Fruit fly (Drosophila melanogaster) whole organism, embryonic: ENCODE measurements around the gene Vps39.

Experiments used
- CG11247 ChIP-seq: fragments of 200-800 bp; sonication (Bioruptor generic); IDR thresholded peaks from 2 replicates; pipeline ENCODE4 v1.3.6; 2022; ENCODE audit warnings: missing biosample characterization, missing genetic modification characterization
- CG2202 ChIP-seq: fragments of 200-800 bp; sonication (Bioruptor generic); optimal IDR thresholded peaks from 2 replicates; lab custom pipeline; 2018; ENCODE audit warnings: missing biosample characterization, mild to moderate bottlenecking, missing genetic modification characterization
- CG4282 ChIP-seq: fragments of 200-800 bp; sonication (Bioruptor generic); optimal IDR thresholded peaks from 2 replicates; lab custom pipeline; 2016; ENCODE audit warnings: missing biosample characterization, missing genetic modification characterization
- CG43689 ChIP-seq: fragments of 200-800 bp; sonication (Bioruptor generic); IDR thresholded peaks from 2 replicates; pipeline ENCODE4 v1.3.6; 2022; ENCODE audit warnings: missing biosample characterization, missing genetic modification characterization
- CG6683 ChIP-seq: fragments of 200-800 bp; sonication (Bioruptor generic); optimal IDR thresholded peaks from 2 replicates; lab custom pipeline; 2017; ENCODE audit warnings: missing biosample characterization, mild to moderate bottlenecking, missing genetic modification characterization, missing genetic modification reagents
- CkIIα-i1 ChIP-seq: fragments of 200-800 bp; sonication (Bioruptor generic); IDR thresholded peaks from 2 replicates; pipeline ENCODE4 v1.3.6; 2022; ENCODE audit warnings: missing biosample characterization, missing genetic modification characterization
- Hand ChIP-seq: fragments of 200-800 bp; sonication (Bioruptor generic); optimal IDR thresholded peaks from 2 replicates; lab custom pipeline; 2017; ENCODE audit warnings: mild to moderate bottlenecking, missing biosample characterization, missing genetic modification reagents, missing genetic modification characterization
- ara ChIP-seq: fragments of 200-800 bp; sonication (Bioruptor generic); IDR thresholded peaks from 2 replicates; pipeline ENCODE4 v1.3.6; 2022; ENCODE audit warnings: missing biosample characterization, missing genetic modification characterization
- cg ChIP-seq: fragments of 200-800 bp; sonication (Bioruptor generic); optimal IDR thresholded peaks from 3 replicates; lab custom pipeline; 2019; ENCODE audit warnings: missing biosample characterization, mild to moderate bottlenecking, missing genetic modification characterization, moderate library complexity
- chif ChIP-seq, 2 experiments: fragments of 200-800 bp; sonication (Bioruptor generic); optimal IDR thresholded peaks; 3 replicates each; lab custom pipeline; 2016; ENCODE audit warnings: missing biosample characterization in 2 of 2, missing genetic modification characterization in 2 of 2
- h ChIP-seq: fragments of >200 bp; optimal IDR thresholded peaks from 2 replicates; lab custom pipeline; 2017
- z ChIP-seq: fragments of 200-800 bp; sonication (Bioruptor generic); IDR thresholded peaks from 3 replicates; pipeline ENCODE4 v1.3.6; 2022; ENCODE audit warnings: missing biosample characterization, missing genetic modification characterization

DNA sequence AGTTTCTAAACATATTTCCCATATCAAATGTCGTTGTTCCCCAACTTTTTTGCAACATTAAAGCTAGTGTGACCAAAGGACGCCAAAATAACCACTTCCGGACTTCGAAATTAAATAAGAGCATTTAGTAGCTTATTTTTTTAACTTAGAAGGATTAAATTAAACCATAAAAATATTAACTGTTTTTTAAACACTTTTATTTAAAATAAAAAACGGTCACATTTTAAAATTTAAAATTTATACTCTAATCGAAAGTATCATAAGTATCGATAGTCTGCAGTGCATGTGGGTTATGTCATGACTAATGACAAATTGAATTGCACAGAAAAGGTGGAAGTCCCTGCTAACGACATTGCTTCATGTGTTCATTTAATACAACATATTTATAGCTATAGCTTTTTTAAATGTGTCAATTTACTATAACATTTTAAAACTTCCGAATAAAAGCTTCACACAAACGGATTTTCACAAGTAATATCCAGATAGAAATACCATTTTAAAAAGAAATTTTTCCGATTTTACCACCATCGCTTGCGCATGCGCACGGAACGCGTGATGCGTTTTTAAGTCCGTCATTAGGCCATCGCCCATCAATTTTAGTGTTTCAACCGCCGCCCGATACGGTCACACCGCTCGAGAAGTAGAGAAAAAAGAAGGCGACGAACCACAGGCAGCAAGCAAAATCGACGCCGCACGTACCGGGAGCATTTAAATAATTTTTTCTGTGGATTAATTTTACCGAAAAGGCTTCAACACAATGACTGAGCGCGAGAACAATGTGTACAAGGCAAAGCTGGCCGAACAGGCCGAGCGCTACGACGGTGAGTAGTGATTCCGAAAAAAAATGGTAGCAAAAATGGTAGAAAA, 31.9 kb downstream of the Vps39 start, which contains the start of the genes CG7156 and 14-3-3epsilon:
- TF ChIP-seq cg (GFP tag; lab: Kevin White, UChicago) (no peak), CkIIα-i1 (GFP tag; lab: Robert Waterston, UW) (no peak), CG43689 (GFP tag; lab: Robert Waterston, UW) (no peak), CG4282 (peak; percentile 9), CG11247 (GFP tag; lab: Robert Waterston, UW) (no peak), z (GFP tag; lab: Robert Waterston, UW) (no peak), ara (GFP tag; lab: Robert Waterston, UW) (no peak), chif (GFP tag; optimal IDR thresholded peaks at IDR 0.05; lab: Kevin White, UChicago) (peak in 1 of 2 experiments; percentile 30), h (lab: Kevin White, UChicago) (no peak), CG2202 (tag; lab: Kevin White, UChicago) (peak; percentile 20), CG6683 (no peak), Hand (no peak)
